Worm (Caenorhabditis elegans) whole organism, L2 larva: ENCODE measurements around the gene C04C3.6.

Experiments used
- ama-1 ChIP-seq: fragments of 150-350 bp; optimal IDR thresholded peaks from 2 replicates; lab custom pipeline; 2018; ENCODE audit warnings: inconsistent platforms
- ceh-82 ChIP-seq: fragments of 150-350 bp; optimal IDR thresholded peaks from 2 replicates; lab custom pipeline; 2014; ENCODE audit warnings: missing biosample characterization, missing genetic modification characterization
- lsy-2 ChIP-seq, 2 experiments: fragments of 150-350 bp in 1 of 2; sonication (generic microtip) in 1 of 2; optimal IDR thresholded peaks; 2 replicates each; lab custom pipeline; 2014 to 2017; ENCODE audit warnings: missing biosample characterization in 2 of 2, missing genetic modification characterization in 2 of 2
- mab-5 ChIP-seq: fragments of 150-350 bp; optimal IDR thresholded peaks from 2 replicates; lab custom pipeline; 2014; ENCODE audit warnings: missing biosample characterization, missing genetic modification characterization
- peb-1 ChIP-seq: fragments of 150-350 bp; optimal IDR thresholded peaks from 2 replicates; lab custom pipeline; 2014; ENCODE audit warnings: missing biosample characterization, missing genetic modification characterization
- unc-39 ChIP-seq: fragments of 150-350 bp; optimal IDR thresholded peaks from 2 replicates; lab custom pipeline; 2014; ENCODE audit warnings: missing biosample characterization, missing genetic modification characterization

DNA sequence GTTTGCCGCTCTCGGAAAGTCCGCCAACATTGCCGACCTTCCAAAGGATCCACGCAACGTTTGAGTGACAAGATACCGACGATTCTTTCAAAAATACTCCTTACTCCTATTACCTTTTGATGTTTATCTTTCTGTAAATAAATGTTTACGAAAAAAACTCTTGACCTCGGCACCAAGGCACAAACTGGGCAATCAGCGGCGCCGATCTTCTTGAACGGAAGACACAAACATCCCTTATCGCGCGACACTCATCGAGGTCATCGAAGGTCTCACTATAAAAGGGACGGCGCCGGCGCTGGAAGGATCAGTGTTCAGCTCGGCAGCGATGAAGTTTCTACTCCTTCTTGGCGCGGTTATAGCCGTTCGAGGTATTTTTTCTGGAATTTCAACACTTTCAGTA, 16.9 kb upstream of the C04C3.6 start, which contains the start of gene grd-3:
- TF ChIP-seq ama-1 (lab: Kevin White, UChicago), result no peak
- no peak for TF ChIP-seq unc-39 (tag; lab: Kevin White, UChicago)
- no peak for TF ChIP-seq ceh-82 (tag; lab: Kevin White, UChicago)
- no peak for TF ChIP-seq mab-5
- TF ChIP-seq peb-1 (tag; lab: Kevin White, UChicago), result no peak
- no peak for TF ChIP-seq lsy-2 (tag; optimal IDR thresholded peaks at IDR 0.05; lab: Kevin White, UChicago)
